Worm (Caenorhabditis elegans) whole organism, midembryonic: ENCODE measurements around the gene ksr-1.

Experiments used
- flt-1 ChIP-seq: fragments of 200-800 bp; sonication (Bioruptor generic); IDR thresholded peaks from 2 replicates; pipeline ENCODE4 v1.3.6; 2022; ENCODE audit warnings: missing genetic modification characterization, missing compliant biosample characterization
- med-1 ChIP-seq: sonication (generic microtip); optimal IDR thresholded peaks from 2 replicates; lab custom pipeline; 2017; ENCODE audit warnings: missing genetic modification characterization, mild to moderate bottlenecking, missing compliant biosample characterization, antibody characterized with exemption, missing genetic modification reagents; ENCODE audit not compliant: insufficient read depth
- ref-1 ChIP-seq: fragments of 200-800 bp; sonication (Bioruptor generic); conservative IDR thresholded peaks from 2 replicates; pipeline ENCODE4 v1.3.6; 2022; ENCODE audit warnings: missing genetic modification reagents, missing genetic modification characterization, missing compliant biosample characterization
- tab-1 ChIP-seq: fragments of 200-800 bp; sonication (Bioruptor generic); IDR thresholded peaks from 2 replicates; pipeline ENCODE4 v1.3.6; 2022; ENCODE audit warnings: missing genetic modification characterization, missing compliant biosample characterization
- ztf-29 ChIP-seq: fragments of 200-800 bp; sonication (Bioruptor generic); IDR thresholded peaks from 2 replicates; pipeline ENCODE4 v1.3.6; 2022; ENCODE audit warnings: missing genetic modification reagents, missing genetic modification characterization, missing compliant biosample characterization

DNA sequence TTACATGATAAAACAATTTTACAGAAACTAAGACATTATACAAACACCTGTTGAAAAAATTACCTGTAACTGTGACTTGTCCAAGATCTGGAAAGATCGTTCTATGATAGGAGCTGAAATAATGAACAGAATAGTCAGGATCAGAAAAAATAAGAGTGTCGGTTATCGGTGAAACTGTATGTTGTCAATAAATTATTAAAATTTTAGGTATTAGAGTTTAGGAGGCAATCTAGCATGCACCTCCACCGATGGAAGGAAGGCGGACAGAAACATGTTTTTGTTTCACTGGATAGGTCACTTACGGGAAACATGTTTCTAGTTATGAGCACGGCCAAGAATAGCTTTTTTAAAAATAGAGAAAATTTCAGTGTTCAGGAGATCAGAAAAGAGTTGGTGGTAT lies 24.6 kb downstream of the ksr-1 start, which contains the start of gene ced-13:
- TF ChIP-seq tab-1 (GFP tag; lab: Robert Waterston, UW) = no peak
- TF ChIP-seq flt-1 (GFP tag; lab: Robert Waterston, UW) = no peak
- TF ChIP-seq ref-1 (GFP tag; lab: Robert Waterston, UW) = no peak
- TF ChIP-seq med-1 = no peak
- TF ChIP-seq ztf-29 = no peak
